Worm (Caenorhabditis elegans) whole organism, L1 larva: Measurements from ENCODE around the gene Y42H9B.3.
A peak's percentile ranks its signal among the peaks of the same experiment; 100 is the strongest.

Source experiments
- C04F5.9 ChIP-seq: sonication (generic microtip); optimal IDR thresholded peaks from 2 replicates; lab custom pipeline; 2016; ENCODE audit warnings: missing genetic modification characterization, missing compliant biosample characterization
- C16A3.4 ChIP-seq: fragments of 150-350 bp; optimal IDR thresholded peaks from 2 replicates; lab custom pipeline; 2014; ENCODE audit warnings: missing biosample characterization, missing genetic modification characterization
- alr-1 ChIP-seq: fragments of 200-800 bp; sonication (Bioruptor generic); optimal IDR thresholded peaks from 2 replicates; lab custom pipeline; 2018; ENCODE audit warnings: borderline replicate concordance, mild to moderate bottlenecking, missing genetic modification characterization, missing compliant biosample characterization
- aly-2 ChIP-seq: fragments of 150-350 bp; optimal IDR thresholded peaks from 2 replicates; lab custom pipeline; 2014; ENCODE audit warnings: missing biosample characterization, missing genetic modification characterization
- blmp-1 ChIP-seq: fragments of 150-350 bp; optimal IDR thresholded peaks from 2 replicates; lab custom pipeline; 2014; ENCODE audit warnings: missing biosample characterization, missing genetic modification characterization
- ceh-88 ChIP-seq: fragments of 200-800 bp; sonication (Bioruptor generic); IDR thresholded peaks from 2 replicates; pipeline ENCODE4 v1.3.6; 2022; ENCODE audit warnings: missing genetic modification characterization, missing compliant biosample characterization
- dpl-1 ChIP-seq, 3 experiments: fragments of 150-350 bp in 2 of 3; sonication (generic microtip) in 1 of 3; optimal IDR thresholded peaks; 2 replicates each; lab custom pipeline; 2014 to 2017; ENCODE audit warnings: missing biosample characterization in 3 of 3, missing genetic modification characterization in 3 of 3, missing genetic modification reagents in 3 of 3
- efl-1 ChIP-seq, 4 experiments: fragments of 150-350 bp; optimal IDR thresholded peaks in 3 of 4; peaks in 1 of 4; 1 replicate in 1 of 4; 2 replicates in 3 of 4; lab custom pipeline; 2014; ENCODE audit warnings: missing biosample characterization in 2 of 4, missing genetic modification characterization in 2 of 4, missing genetic modification reagents in 2 of 4
- efl-3 ChIP-seq: fragments of 200-800 bp; sonication (Bioruptor generic); optimal IDR thresholded peaks from 2 replicates; lab custom pipeline; 2018; ENCODE audit warnings: mild to moderate bottlenecking, missing genetic modification characterization, missing compliant biosample characterization
- egl-27 ChIP-seq, 2 experiments: fragments of 150-350 bp in 1 of 2; sonication (generic microtip); optimal IDR thresholded peaks; 3 replicates each; lab custom pipeline; 2017 to 2018; ENCODE audit warnings: missing biosample characterization in 2 of 2, missing genetic modification characterization in 2 of 2, missing genetic modification reagents in 2 of 2
- elt-2 ChIP-seq: sonication (generic microtip); optimal IDR thresholded peaks from 2 replicates; lab custom pipeline; 2016; ENCODE audit warnings: missing genetic modification characterization, mild to moderate bottlenecking, inconsistent platforms, missing compliant biosample characterization, missing genetic modification reagents
- elt-3 ChIP-seq, 6 experiments: fragments of 150-350 bp in 1 of 6; sonication (generic microtip); optimal IDR thresholded peaks; 2 replicates each; lab custom pipeline; 2017 to 2018; ENCODE audit warnings: missing biosample characterization in 6 of 6, missing genetic modification characterization in 6 of 6, inconsistent platforms in 1 of 6
- ets-5 ChIP-seq: fragments of 200-800 bp; sonication (Bioruptor generic); IDR thresholded peaks from 2 replicates; pipeline ENCODE4 v1.3.6; 2022; ENCODE audit warnings: missing genetic modification characterization, missing compliant biosample characterization
- fkh-8 ChIP-seq: sonication (generic microtip); optimal IDR thresholded peaks from 2 replicates; lab custom pipeline; 2016; ENCODE audit warnings: mild to moderate bottlenecking, missing genetic modification characterization, missing compliant biosample characterization
- fos-1 ChIP-seq: fragments of 150-350 bp; optimal IDR thresholded peaks from 2 replicates; lab custom pipeline; 2014; ENCODE audit warnings: missing biosample characterization, missing genetic modification characterization
- hlh-17 ChIP-seq: fragments of 200-800 bp; sonication (Bioruptor generic); optimal IDR thresholded peaks from 2 replicates; lab custom pipeline; 2018; ENCODE audit warnings: missing genetic modification characterization, mild to moderate bottlenecking, missing compliant biosample characterization, moderate library complexity, borderline replicate concordance
- irx-1 ChIP-seq: sonication (generic microtip); optimal IDR thresholded peaks from 2 replicates; lab custom pipeline; 2016; ENCODE audit warnings: missing genetic modification characterization, missing compliant biosample characterization
- lin-13 ChIP-seq: fragments of 150-350 bp; optimal IDR thresholded peaks from 2 replicates; lab custom pipeline; 2014; ENCODE audit warnings: missing biosample characterization, missing genetic modification reagents, missing genetic modification characterization
- lin-14 ChIP-seq: fragments of 200-800 bp; sonication (Bioruptor generic); optimal IDR thresholded peaks from 2 replicates; lab custom pipeline; 2018; ENCODE audit warnings: mild to moderate bottlenecking, missing genetic modification characterization, moderate library complexity, missing compliant biosample characterization
- lin-15B ChIP-seq: fragments of 150-350 bp; sonication (generic microtip); optimal IDR thresholded peaks from 3 replicates; lab custom pipeline; 2014; ENCODE audit warnings: missing biosample characterization, missing genetic modification characterization
- lir-3 ChIP-seq: sonication (generic microtip); optimal IDR thresholded peaks from 2 replicates; lab custom pipeline; 2016; ENCODE audit warnings: mild to moderate bottlenecking, missing genetic modification characterization, moderate library complexity, missing compliant biosample characterization; ENCODE audit not compliant: poor library complexity
- mab-9 ChIP-seq: fragments of 200-800 bp; sonication (Bioruptor generic); IDR thresholded peaks from 2 replicates; pipeline ENCODE4 v1.3.6; 2022; ENCODE audit warnings: missing genetic modification reagents, missing genetic modification characterization, missing compliant biosample characterization
- mep-1 ChIP-seq: fragments of 150-350 bp; optimal IDR thresholded peaks from 2 replicates; lab custom pipeline; 2014; ENCODE audit warnings: missing biosample characterization, missing genetic modification characterization
- nhr-11 ChIP-seq: fragments of 150-350 bp; optimal IDR thresholded peaks from 2 replicates; lab custom pipeline; 2014; ENCODE audit warnings: missing biosample characterization, missing genetic modification characterization
- nhr-20 ChIP-seq: sonication (generic microtip); optimal IDR thresholded peaks from 2 replicates; lab custom pipeline; 2016; ENCODE audit warnings: mild to moderate bottlenecking, missing genetic modification characterization, missing compliant biosample characterization
- nhr-237 ChIP-seq: fragments of 150-350 bp; optimal IDR thresholded peaks from 2 replicates; lab custom pipeline; 2014; ENCODE audit warnings: missing biosample characterization, missing genetic modification characterization
- nhr-71 ChIP-seq: sonication (generic microtip); optimal IDR thresholded peaks from 2 replicates; lab custom pipeline; 2016; ENCODE audit warnings: mild to moderate bottlenecking, missing genetic modification characterization, moderate library complexity, missing compliant biosample characterization
- nhr-85 ChIP-seq: sonication (generic microtip); peaks from one replicate; lab custom pipeline; 2016; ENCODE audit warnings: missing genetic modification characterization, inconsistent platforms, missing compliant biosample characterization
- nhr-90 ChIP-seq: sonication (generic microtip); optimal IDR thresholded peaks from 2 replicates; lab custom pipeline; 2016; ENCODE audit warnings: mild to moderate bottlenecking, missing genetic modification characterization, missing compliant biosample characterization; ENCODE audit not compliant: poor library complexity
- pax-3 ChIP-seq: fragments of 200-800 bp; sonication (Bioruptor generic); optimal IDR thresholded peaks from 2 replicates; lab custom pipeline; 2018; ENCODE audit warnings: mild to moderate bottlenecking, missing genetic modification characterization, moderate library complexity, missing compliant biosample characterization
- pqm-1 ChIP-seq: sonication (generic microtip); optimal IDR thresholded peaks from 3 replicates; lab custom pipeline; 2017; ENCODE audit warnings: missing biosample characterization, missing genetic modification characterization
- rnt-1 ChIP-seq: sonication (generic microtip); optimal IDR thresholded peaks from 2 replicates; lab custom pipeline; 2016; ENCODE audit warnings: mild to moderate bottlenecking, missing genetic modification characterization, moderate library complexity, missing compliant biosample characterization
- snu-23 ChIP-seq: sonication (generic microtip); optimal IDR thresholded peaks from 2 replicates; lab custom pipeline; 2016; ENCODE audit warnings: missing genetic modification characterization, missing compliant biosample characterization
- swsn-7 ChIP-seq: sonication (generic microtip); optimal IDR thresholded peaks from 2 replicates; lab custom pipeline; 2016; ENCODE audit warnings: missing genetic modification characterization, missing compliant biosample characterization
- vab-15 ChIP-seq: sonication (generic microtip); optimal IDR thresholded peaks from 2 replicates; lab custom pipeline; 2017; ENCODE audit warnings: missing genotype, mild to moderate bottlenecking, missing genetic modification characterization, missing compliant biosample characterization
- xbp-1 ChIP-seq: sonication (generic microtip); optimal IDR thresholded peaks from 2 replicates; lab custom pipeline; 2016; ENCODE audit warnings: missing genetic modification characterization, missing compliant biosample characterization
- zip-4 ChIP-seq: fragments of 200-800 bp; sonication (Bioruptor generic); optimal IDR thresholded peaks from 2 replicates; lab custom pipeline; 2018; ENCODE audit warnings: mild to moderate bottlenecking, missing genetic modification characterization, moderate library complexity, missing compliant biosample characterization
- ztf-11 ChIP-seq, 2 experiments: sonication (generic microtip); optimal IDR thresholded peaks; 2 replicates each; lab custom pipeline; 2016 to 2017; ENCODE audit warnings: missing genetic modification characterization in 2 of 2, missing biosample characterization in 1 of 2, missing compliant biosample characterization in 1 of 2

The Y42H9B.3 gene

DNA sequence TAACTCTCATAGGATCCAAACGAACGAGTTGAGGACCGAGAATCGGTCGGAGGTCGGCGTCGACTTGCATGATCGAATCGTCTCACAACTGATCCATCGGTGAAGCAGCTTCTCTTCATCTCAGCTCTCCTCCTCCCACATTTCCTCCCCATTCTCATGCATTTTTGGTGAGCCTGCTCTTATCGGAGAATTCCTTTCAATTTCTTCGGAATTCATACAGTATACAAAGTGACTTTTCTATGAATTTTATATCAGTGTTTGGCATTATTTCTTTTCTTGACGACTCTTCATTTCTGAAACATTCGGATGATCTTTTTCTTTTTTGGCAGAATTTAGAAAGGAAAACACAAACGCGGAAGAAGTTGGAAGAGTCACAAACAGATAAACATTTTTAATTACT lies 25.1 kb downstream of the Y42H9B.3 start, which contains the start of gene mec-17:
TSS of gene mec-17 (minus strand) at position 101 of the 400 bp plus-strand sequence.
- no peak for TF ChIP-seq mab-9
- no peak for TF ChIP-seq hlh-17 (GFP tag; lab: Kevin White, UChicago)
- TF ChIP-seq C04F5.9 (tag; lab: Kevin White, UChicago) = no peak
- no peak for TF ChIP-seq blmp-1 (tag; lab: Kevin White, UChicago)

DNA sequence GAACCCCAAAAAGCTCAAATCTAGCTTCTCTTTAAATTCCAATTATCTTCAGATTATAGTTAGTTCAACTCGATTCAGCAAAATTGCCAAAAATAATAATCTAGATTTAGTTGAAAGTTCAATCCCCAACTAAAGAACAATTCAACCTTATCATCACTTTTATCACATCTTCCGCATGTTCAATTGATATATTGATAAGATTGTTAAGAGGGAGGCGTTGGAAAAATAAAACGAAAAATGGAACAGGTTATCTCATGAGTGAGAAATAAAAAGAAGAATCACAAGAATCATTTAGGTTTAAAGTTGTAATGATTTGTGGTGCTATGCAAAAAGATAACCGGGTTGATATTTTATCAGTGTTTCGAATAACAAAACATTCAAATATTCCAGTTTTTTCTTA lies 26.5 kb downstream of the Y42H9B.3 start:
- TF ChIP-seq zip-4 (GFP tag; lab: Kevin White, UChicago) (no peak), ztf-11 (tag; optimal IDR thresholded peaks at IDR 0.05; lab: Kevin White, UChicago) (no peak), C16A3.4 (tag; lab: Kevin White, UChicago) (no peak), ceh-88 (GFP tag; lab: Robert Waterston, UW) (no peak), nhr-237 (tag; lab: Kevin White, UChicago) (no peak), dpl-1 (GFP tag; optimal IDR thresholded peaks at IDR 0.05; lab: Kevin White, UChicago) (no peak), elt-2 (tag; lab: Kevin White, UChicago) (peak; percentile 2), lin-15B (no peak), mab-9 (no peak), lir-3 (no peak), blmp-1 (tag; lab: Kevin White, UChicago) (peak; percentile 55), egl-27 (tag; optimal IDR thresholded peaks at IDR 0.05; lab: Kevin White, UChicago) (no peak), fkh-8 (tag; lab: Kevin White, UChicago) (no peak), elt-3 (tag; optimal IDR thresholded peaks at IDR 0.05; lab: Kevin White, UChicago) (peak in 5 of 6 experiments; percentile 31 to 99 (median 85)), nhr-85 (tag; lab: Kevin White, UChicago) (no peak), lin-13 (no peak), nhr-11 (tag; lab: Kevin White, UChicago) (no peak), mep-1 (tag; lab: Kevin White, UChicago) (no peak)

DNA sequence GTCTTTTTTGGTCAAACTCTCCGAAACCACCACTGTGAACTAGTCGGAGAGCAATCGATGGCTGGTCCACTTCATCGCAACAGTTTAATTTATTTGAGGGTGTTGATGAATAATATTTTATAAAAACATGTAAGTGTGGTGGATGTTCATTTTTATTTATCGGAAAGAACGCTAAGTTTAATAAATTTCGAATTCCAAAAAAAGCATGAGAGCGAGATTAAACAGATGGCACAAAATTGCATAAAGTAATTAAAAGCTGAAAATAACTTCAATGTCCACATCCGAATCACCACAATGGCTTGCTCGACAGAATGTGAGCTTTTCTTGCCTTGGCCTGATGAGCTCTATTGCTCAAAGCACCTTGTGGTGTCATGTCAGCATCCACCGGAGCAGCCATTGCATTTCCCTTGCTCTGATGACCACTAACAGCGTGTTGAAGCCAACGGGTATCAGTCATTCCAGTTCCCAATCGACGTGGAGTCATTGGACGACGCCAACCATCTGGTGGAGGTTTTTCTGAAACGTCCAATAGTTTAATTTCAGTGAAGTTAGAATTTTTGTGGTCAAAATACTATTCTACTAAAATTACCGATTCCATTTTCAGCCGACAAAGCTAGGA lies 28.4 kb downstream of the Y42H9B.3 start:
- no peak for TF ChIP-seq fos-1 (tag; lab: Kevin White, UChicago)
- TF ChIP-seq alr-1 (tag; lab: Kevin White, UChicago) = no peak
- peak; percentile 14 for TF ChIP-seq nhr-71 (tag; lab: Kevin White, UChicago)
- no peak for TF ChIP-seq irx-1
- TF ChIP-seq pax-3 (tag; lab: Kevin White, UChicago) = no peak
- TF ChIP-seq lir-3 = no peak
- peak; percentile 50 for TF ChIP-seq aly-2 (tag; lab: Kevin White, UChicago)
- TF ChIP-seq lin-14 (GFP tag; lab: Kevin White, UChicago) = no peak
- TF ChIP-seq efl-3 (GFP tag; lab: Kevin White, UChicago) = no peak
- TF ChIP-seq swsn-7 (tag; lab: Kevin White, UChicago) = no peak
- TF ChIP-seq vab-15 (tag; lab: Kevin White, UChicago) = no peak
- peak; percentile 4 for TF ChIP-seq snu-23
- TF ChIP-seq rnt-1 = peak; percentile 20
- no peak for TF ChIP-seq efl-1 (optimal IDR thresholded peaks at IDR 0.05; lab: Kevin White, UChicago)
- peak in 1 of 2 experiments; percentile 90 for TF ChIP-seq efl-1 (GFP tag; optimal IDR thresholded peaks at IDR 0.05 in 1 of 2; lab: Kevin White, UChicago)
- TF ChIP-seq ets-5 (GFP tag; lab: Robert Waterston, UW) = no peak
- TF ChIP-seq nhr-20 = no peak
- TF ChIP-seq nhr-85 (tag; lab: Kevin White, UChicago) = peak; percentile 26
- no peak for TF ChIP-seq xbp-1 (tag; lab: Kevin White, UChicago)
- TF ChIP-seq lin-15B = no peak
- no peak for TF ChIP-seq pqm-1 (tag; lab: Kevin White, UChicago)
- peak; percentile 26 for TF ChIP-seq nhr-90 (tag; lab: Kevin White, UChicago)
